Worm (Caenorhabditis elegans): Measurements from ENCODE around the gene phyh-1.

DNA sequence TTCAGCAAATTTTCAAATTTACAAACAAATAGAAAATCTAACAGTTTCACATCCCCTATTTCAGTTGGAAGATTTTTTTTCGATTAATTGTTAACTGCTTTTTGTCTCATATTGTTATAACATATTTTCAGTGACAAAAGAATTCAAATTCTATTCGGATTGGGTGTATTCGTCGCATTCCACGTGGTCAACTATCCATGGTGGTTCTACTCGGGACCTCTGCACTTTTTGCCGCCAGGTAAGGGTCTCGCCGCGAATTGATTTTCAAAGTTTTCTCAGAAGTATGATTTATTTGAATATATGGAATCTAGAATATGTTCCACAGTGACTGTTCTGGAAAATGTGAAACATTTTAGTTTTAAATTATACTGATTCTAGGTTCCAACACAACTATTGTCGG is 10.7 kb downstream of the phyh-1 start:
- TF ChIP-seq flt-1 (GFP tag; IDR thresholded peaks at IDR 0.05) (no peak), ref-1 (GFP tag; conservative IDR thresholded peaks at IDR 0.05) (no peak), tab-1 (GFP tag; IDR thresholded peaks at IDR 0.05) (no peak), cog-1 (tag; optimal IDR thresholded peaks at IDR 0.05) (no peak)
